Worm (Caenorhabditis elegans): Measurements from ENCODE around the gene K08F8.15.

DNA sequence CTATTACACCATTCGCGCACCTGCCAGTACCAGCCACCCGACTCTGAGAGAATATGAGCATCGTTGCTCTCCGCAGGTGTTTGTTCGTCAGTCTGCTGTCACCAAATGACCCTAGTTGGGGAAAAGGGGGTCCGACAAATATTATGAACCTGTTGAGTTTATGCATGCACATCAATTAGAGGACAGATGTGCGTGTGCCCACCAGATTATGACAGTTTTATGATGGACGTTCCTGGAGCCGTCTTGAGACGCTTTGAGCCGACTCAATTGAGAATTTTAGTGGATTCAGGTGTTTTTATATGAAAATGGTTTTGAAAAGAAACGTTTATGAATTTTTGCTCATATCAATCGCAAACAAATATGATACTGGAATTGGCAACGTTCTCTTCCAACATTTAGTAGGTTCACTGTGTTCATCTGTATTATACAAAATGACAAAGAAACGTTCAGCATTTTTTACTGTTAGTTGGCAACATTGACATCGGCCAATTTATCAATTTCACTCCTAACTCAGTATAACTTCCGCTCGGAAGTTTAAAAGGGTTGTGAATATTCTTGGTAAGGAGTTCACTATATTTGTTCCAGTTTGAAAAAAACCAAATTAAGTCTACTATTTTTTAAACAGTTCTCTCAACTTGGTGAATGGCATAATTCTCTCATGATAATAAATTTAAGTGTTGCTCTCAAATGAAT, 19.2 kb upstream of the K08F8.15 start:
- TF ChIP-seq ztf-11 (tag; optimal IDR thresholded peaks at IDR 0.05) (no peak), snpc-4 (tag; optimal IDR thresholded peaks at IDR 0.05) (no peak), unc-39 (tag; optimal IDR thresholded peaks at IDR 0.05) (no peak), mep-1 (tag; optimal IDR thresholded peaks at IDR 0.05) (no peak)

Data from whole organism, mixed stage, embryonic.